Worm (Caenorhabditis elegans) whole organism, L3 larva: Measurements from ENCODE around the gene ndub-5.
A peak's percentile ranks its signal among the peaks of the same experiment; 100 is the strongest.

Source experiments
- aly-2 ChIP-seq: fragments of 150-350 bp; optimal IDR thresholded peaks from 2 replicates; lab custom pipeline; 2014; ENCODE audit warnings: missing biosample characterization, missing genetic modification characterization
- ceh-82 ChIP-seq: fragments of 150-350 bp; optimal IDR thresholded peaks from 2 replicates; lab custom pipeline; 2014; ENCODE audit warnings: missing biosample characterization, missing genetic modification characterization
- egl-5 ChIP-seq: fragments of 150-350 bp; optimal IDR thresholded peaks from 2 replicates; lab custom pipeline; 2017; ENCODE audit warnings: missing biosample characterization, missing genetic modification reagents, missing genetic modification characterization, inconsistent platforms
- elt-1 ChIP-seq: fragments of 150-350 bp; optimal IDR thresholded peaks from 2 replicates; lab custom pipeline; 2014; ENCODE audit warnings: missing biosample characterization, missing genetic modification characterization
- jun-1 ChIP-seq: fragments of 150-350 bp; optimal IDR thresholded peaks from 2 replicates; lab custom pipeline; 2014; ENCODE audit warnings: missing biosample characterization, missing genetic modification reagents, missing genetic modification characterization
- lin-15B ChIP-seq: fragments of 150-350 bp; optimal IDR thresholded peaks from 2 replicates; lab custom pipeline; 2014; ENCODE audit warnings: missing biosample characterization, missing genetic modification characterization
- mdl-1 ChIP-seq: fragments of 150-350 bp; optimal IDR thresholded peaks from 2 replicates; lab custom pipeline; 2014; ENCODE audit warnings: missing biosample characterization, missing genetic modification characterization
- nhr-76 ChIP-seq: fragments of 150-350 bp; sonication (generic microtip); optimal IDR thresholded peaks from 5 replicates; lab custom pipeline; 2014; ENCODE audit warnings: missing biosample characterization, missing genetic modification characterization
- pqm-1 ChIP-seq: fragments of 150-350 bp; optimal IDR thresholded peaks from 2 replicates; lab custom pipeline; 2017; ENCODE audit warnings: missing biosample characterization, missing genetic modification characterization, inconsistent platforms
- sea-2 ChIP-seq: fragments of 150-350 bp; sonication (generic microtip); optimal IDR thresholded peaks from 4 replicates; lab custom pipeline; 2014; ENCODE audit warnings: missing biosample characterization, missing genetic modification reagents, missing genetic modification characterization
- snpc-4 ChIP-seq: fragments of 150-350 bp; optimal IDR thresholded peaks from 2 replicates; lab custom pipeline; 2014; ENCODE audit warnings: missing biosample characterization, missing genetic modification characterization
- zag-1 ChIP-seq: fragments of 150-350 bp; optimal IDR thresholded peaks from 2 replicates; lab custom pipeline; 2014; ENCODE audit warnings: missing biosample characterization, missing genetic modification characterization

DNA sequence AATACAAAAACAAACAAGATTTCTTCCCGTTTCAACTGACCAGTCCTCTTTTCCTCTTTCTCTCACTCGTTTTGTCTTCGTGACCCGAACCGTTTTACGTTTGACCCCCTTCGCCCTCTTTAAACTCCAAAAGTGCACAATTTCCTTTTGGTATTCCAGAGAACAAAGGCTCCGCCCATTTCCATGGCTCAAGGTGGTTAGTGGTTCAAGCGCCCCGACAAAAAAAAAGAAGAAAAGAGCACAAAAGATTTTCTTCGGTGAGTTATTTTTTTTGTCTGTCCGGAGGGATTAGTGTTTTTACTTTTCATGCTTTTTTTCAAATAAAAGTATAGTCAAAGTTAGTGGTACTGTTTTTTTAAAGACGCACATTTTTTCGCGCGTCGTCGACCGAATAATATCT, 16.4 kb upstream of the ndub-5 start, which contains the start of gene osta-2:
- TF ChIP-seq jun-1 (no peak), elt-1 (tag; lab: Kevin White, UChicago) (no peak), sea-2 (GFP tag; lab: Kevin White, UChicago) (no peak), mdl-1 (tag; lab: Kevin White, UChicago) (no peak), aly-2 (no peak), egl-5 (peak; percentile 6), ceh-82 (tag; lab: Kevin White, UChicago) (no peak), pqm-1 (tag; lab: Kevin White, UChicago) (no peak), snpc-4 (tag; lab: Kevin White, UChicago) (no peak), zag-1 (tag; lab: Kevin White, UChicago) (no peak), lin-15B (tag; lab: Kevin White, UChicago) (no peak), nhr-76 (tag; lab: Kevin White, UChicago) (no peak)
